Fruit fly (Drosophila melanogaster) whole organism, embryonic: Measurements from ENCODE around the gene se.

ENCODE experiments used
- Blimp-1 ChIP-seq: fragments of 200-800 bp; sonication (Bioruptor generic); optimal IDR thresholded peaks from 3 replicates; lab custom pipeline; 2018; ENCODE audit warnings: missing biosample characterization, missing genetic modification characterization, mild to moderate bottlenecking, moderate library complexity, missing genetic modification reagents
- CG10147 ChIP-seq: fragments of 200-800 bp; sonication (Bioruptor generic); optimal IDR thresholded peaks from 2 replicates; lab custom pipeline; 2019; ENCODE audit warnings: missing biosample characterization, mild to moderate bottlenecking, missing genetic modification characterization, moderate library complexity
- CG11247 ChIP-seq: fragments of 200-800 bp; sonication (Bioruptor generic); IDR thresholded peaks from 2 replicates; pipeline ENCODE4 v1.3.6; 2022; ENCODE audit warnings: missing biosample characterization, missing genetic modification characterization
- CG14860 ChIP-seq: fragments of 200-800 bp; sonication (Bioruptor generic); IDR thresholded peaks from 3 replicates; pipeline ENCODE4 v1.3.6; 2022; ENCODE audit warnings: missing biosample characterization, missing genetic modification characterization; ENCODE audit not compliant: partially characterized antibody
- CG1529 ChIP-seq: fragments of 200-800 bp; sonication (Bioruptor generic); optimal IDR thresholded peaks from 3 replicates; lab custom pipeline; 2018; ENCODE audit warnings: missing biosample characterization, missing genetic modification characterization
- CG15601 ChIP-seq: fragments of 200-800 bp; sonication (Bioruptor generic); optimal IDR thresholded peaks from 3 replicates; lab custom pipeline; 2019; ENCODE audit warnings: missing biosample characterization, mild to moderate bottlenecking, missing genetic modification characterization, moderate library complexity
- CG1603 ChIP-seq: fragments of 200-800 bp; sonication (Bioruptor generic); optimal IDR thresholded peaks from 2 replicates; lab custom pipeline; 2019; ENCODE audit warnings: missing biosample characterization, mild to moderate bottlenecking, missing genetic modification characterization, moderate library complexity
- CG16863 ChIP-seq: fragments of 200-800 bp; sonication (Bioruptor generic); optimal IDR thresholded peaks from 3 replicates; lab custom pipeline; 2016; ENCODE audit warnings: missing biosample characterization, missing genetic modification characterization
- CG17912 ChIP-seq: fragments of 200-800 bp; sonication (Bioruptor generic); optimal IDR thresholded peaks from 2 replicates; lab custom pipeline; 2018; ENCODE audit warnings: missing biosample characterization, mild to moderate bottlenecking, missing genetic modification characterization
- CG2199 ChIP-seq: fragments of 200-800 bp; sonication (Bioruptor generic); IDR thresholded peaks from 3 replicates; pipeline ENCODE4 v1.3.6; 2022; ENCODE audit warnings: missing biosample characterization, missing genetic modification characterization
- CG3995 ChIP-seq: fragments of 200-800 bp; sonication (Bioruptor generic); optimal IDR thresholded peaks from 3 replicates; lab custom pipeline; 2016; ENCODE audit warnings: missing biosample characterization, missing genetic modification characterization
- CG42726 ChIP-seq: fragments of 200-800 bp; sonication (Bioruptor generic); IDR thresholded peaks from 2 replicates; pipeline ENCODE4 v1.3.6; 2022; ENCODE audit warnings: missing biosample characterization, missing genetic modification characterization; ENCODE audit not compliant: partially characterized antibody
- CG8924 ChIP-seq: fragments of 200-800 bp; optimal IDR thresholded peaks from 3 replicates; lab custom pipeline; 2019; ENCODE audit warnings: missing biosample characterization, mild to moderate bottlenecking, missing genetic modification characterization, moderate library complexity
- Dp ChIP-seq: fragments of 200-800 bp; sonication (Bioruptor generic); optimal IDR thresholded peaks from 2 replicates; lab custom pipeline; 2018; ENCODE audit warnings: missing biosample characterization, mild to moderate bottlenecking, missing genetic modification characterization, moderate library complexity
- E2f2 ChIP-seq: fragments of 200-800 bp; sonication (Bioruptor generic); IDR thresholded peaks from 2 replicates; pipeline ENCODE4 v1.3.6; 2022; ENCODE audit warnings: missing biosample characterization, missing genetic modification characterization
- Fer1 ChIP-seq: fragments of 200-800 bp; sonication (Bioruptor generic); optimal IDR thresholded peaks from 2 replicates; lab custom pipeline; 2017; ENCODE audit warnings: missing biosample characterization, mild to moderate bottlenecking, missing genetic modification characterization
- Hr51 ChIP-seq, 2 experiments: fragments of 200-800 bp; sonication (Bioruptor generic); optimal IDR thresholded peaks; 2 replicates in 1 of 2; 3 replicates in 1 of 2; lab custom pipeline; 2016 to 2018; ENCODE audit warnings: missing biosample characterization in 2 of 2, missing genetic modification characterization in 2 of 2, mild to moderate bottlenecking in 1 of 2, moderate library complexity in 1 of 2
- Med ChIP-seq: fragments of 200-800 bp; sonication (Bioruptor generic); peaks from one replicate; lab custom pipeline; 2016; ENCODE audit warnings: missing biosample characterization, missing genetic modification characterization, mild to moderate bottlenecking, inconsistent platforms, moderate library complexity
- Nf-YC ChIP-seq: fragments of 200-800 bp; optimal IDR thresholded peaks from 3 replicates; lab custom pipeline; 2019; ENCODE audit warnings: missing biosample characterization, mild to moderate bottlenecking, missing genetic modification characterization, moderate library complexity
- Pdp1 ChIP-seq, 2 experiments: fragments of 200-800 bp; sonication (Bioruptor generic); optimal IDR thresholded peaks; 3 replicates each; lab custom pipeline; 2016; ENCODE audit warnings: missing biosample characterization in 2 of 2, missing genetic modification characterization in 2 of 2, mild to moderate bottlenecking in 1 of 2, moderate library complexity in 1 of 2
- Ptx1 ChIP-seq: fragments of 200-800 bp; sonication (Bioruptor generic); IDR thresholded peaks from 2 replicates; pipeline ENCODE4 v1.3.6; 2022; ENCODE audit warnings: missing biosample characterization, missing genetic modification characterization
- Side ChIP-seq: fragments of 200-800 bp; sonication (Bioruptor generic); optimal IDR thresholded peaks from 2 replicates; lab custom pipeline; 2016; ENCODE audit warnings: missing biosample characterization, missing genetic modification characterization
- Sin3A ChIP-seq: fragments of >200 bp; optimal IDR thresholded peaks from 2 replicates; lab custom pipeline; 2018
- Xrp1 ChIP-seq: fragments of 200-800 bp; sonication (Bioruptor generic); IDR thresholded peaks from 2 replicates; pipeline ENCODE4 v1.3.6; 2022; ENCODE audit warnings: missing biosample characterization, missing genetic modification characterization
- YL-1 ChIP-seq: fragments of 200-800 bp; sonication (Bioruptor generic); optimal IDR thresholded peaks from 3 replicates; lab custom pipeline; 2017; ENCODE audit warnings: missing biosample characterization, mild to moderate bottlenecking, missing genetic modification characterization
- amos ChIP-seq: fragments of 200-800 bp; sonication (Bioruptor generic); IDR thresholded peaks from 2 replicates; pipeline ENCODE4 v1.3.6; 2022; ENCODE audit warnings: missing biosample characterization, missing genetic modification characterization; ENCODE audit not compliant: partially characterized antibody
- ara ChIP-seq: fragments of 200-800 bp; sonication (Bioruptor generic); IDR thresholded peaks from 2 replicates; pipeline ENCODE4 v1.3.6; 2022; ENCODE audit warnings: missing biosample characterization, missing genetic modification characterization
- bbx ChIP-seq: fragments of 200-800 bp; sonication (Bioruptor generic); IDR thresholded peaks from 2 replicates; pipeline ENCODE4 v1.3.6; 2022; ENCODE audit warnings: missing biosample characterization, missing genetic modification characterization; ENCODE audit not compliant: partially characterized antibody
- br ChIP-seq: fragments of >200 bp; optimal IDR thresholded peaks from 2 replicates; lab custom pipeline; 2017
- caup ChIP-seq: fragments of 200-800 bp; sonication (Bioruptor generic); optimal IDR thresholded peaks from 3 replicates; lab custom pipeline; 2017; ENCODE audit warnings: missing biosample characterization, mild to moderate bottlenecking, missing genetic modification characterization, moderate library complexity; ENCODE audit not compliant: severe bottlenecking
- chinmo ChIP-seq: fragments of 200-800 bp; sonication (Bioruptor generic); IDR thresholded peaks from 4 replicates; pipeline ENCODE4 v1.3.6; 2022; ENCODE audit warnings: missing biosample characterization, missing genetic modification characterization; ENCODE audit not compliant: partially characterized antibody
- dmrt11E ChIP-seq: fragments of 200-800 bp; sonication (Bioruptor generic); optimal IDR thresholded peaks from 3 replicates; lab custom pipeline; 2018; ENCODE audit warnings: missing biosample characterization, mild to moderate bottlenecking, missing genetic modification characterization, moderate library complexity
- fru ChIP-seq: fragments of >200 bp; optimal IDR thresholded peaks from 2 replicates; lab custom pipeline; 2017
- grau ChIP-seq: fragments of 200-800 bp; optimal IDR thresholded peaks from 3 replicates; lab custom pipeline; 2019; ENCODE audit warnings: missing biosample characterization, mild to moderate bottlenecking, missing genetic modification characterization, moderate library complexity
- grn ChIP-seq: fragments of 200-800 bp; sonication (Bioruptor generic); optimal IDR thresholded peaks from 3 replicates; lab custom pipeline; 2017; ENCODE audit warnings: missing biosample characterization, missing genetic modification characterization
- jigr1 ChIP-seq: fragments of 200-800 bp; sonication (Bioruptor generic); IDR thresholded peaks from 3 replicates; pipeline ENCODE4 v1.3.6; 2022; ENCODE audit warnings: missing biosample characterization, missing genetic modification characterization
- lbe ChIP-seq: fragments of 200-800 bp; sonication (Bioruptor generic); optimal IDR thresholded peaks from 2 replicates; lab custom pipeline; 2016; ENCODE audit warnings: missing biosample characterization, mild to moderate bottlenecking, missing genetic modification characterization
- row ChIP-seq: fragments of 200-800 bp; sonication (Bioruptor generic); IDR thresholded peaks from 3 replicates; pipeline ENCODE4 v1.3.6; 2022; ENCODE audit warnings: missing biosample characterization, missing genetic modification characterization
- sens ChIP-seq: fragments of 200-800 bp; sonication (Bioruptor generic); peaks from one replicate; lab custom pipeline; 2016; ENCODE audit warnings: missing biosample characterization, missing genetic modification characterization
- tna ChIP-seq: fragments of 200-800 bp; sonication (Bioruptor generic); IDR thresholded peaks from 2 replicates; pipeline ENCODE4 v1.3.6; 2022; ENCODE audit warnings: missing biosample characterization, missing genetic modification characterization; ENCODE audit not compliant: partially characterized antibody
- trem ChIP-seq: fragments of 200-800 bp; optimal IDR thresholded peaks from 3 replicates; lab custom pipeline; 2019; ENCODE audit warnings: missing biosample characterization, mild to moderate bottlenecking, missing genetic modification characterization, moderate library complexity
- vvl ChIP-seq: fragments of 200-800 bp; sonication (Bioruptor generic); IDR thresholded peaks from 2 replicates; pipeline ENCODE4 v1.3.6; 2022; ENCODE audit warnings: missing biosample characterization, missing genetic modification characterization
- zfh2 ChIP-seq: fragments of 200-800 bp; sonication (Bioruptor generic); optimal IDR thresholded peaks from 2 replicates; lab custom pipeline; 2016; ENCODE audit warnings: missing biosample characterization, missing genetic modification characterization

se gene

dm6 chr3L:8527829-8528228 lies 7.5 kb downstream of the se start:
- TF ChIP-seq CG1529 (GFP tag; lab: Kevin White, UChicago) (peak; percentile 69), CG42726 (GFP tag; lab: Robert Waterston, UW) (no peak), Nf-YC (tag; lab: Kevin White, UChicago) (no peak), fru (lab: Kevin White, UChicago) (no peak), jigr1 (no peak), CG10147 (GFP tag; lab: Kevin White, UChicago) (no peak), CG17912 (GFP tag; lab: Kevin White, UChicago) (no peak), grau (tag; lab: Kevin White, UChicago) (peak; percentile 41), CG2199 (GFP tag; lab: Robert Waterston, UW) (peak; percentile 20; the same call in 1 of the 3 replicates), trem (tag; lab: Kevin White, UChicago) (no peak), CG15601 (tag; lab: Kevin White, UChicago) (no peak), E2f2 (GFP tag; lab: Robert Waterston, UW) (no peak), dmrt11E (tag; lab: Kevin White, UChicago) (no peak), Blimp-1 (no peak), ara (GFP tag; lab: Robert Waterston, UW) (no peak), tna (peak; percentile 27; the same call in 1 of the 2 replicates), br (lab: Kevin White, UChicago) (no peak), Ptx1 (GFP tag; lab: Robert Waterston, UW) (no peak), Side (GFP tag; lab: Kevin White, UChicago) (no peak), Hr51 (GFP tag; optimal IDR thresholded peaks at IDR 0.05; lab: Kevin White, UChicago) (no peak)
- TF ChIP-seq, all 482 proteins: peak for 4

- TF ChIP-seq sens (peak; percentile 74), zfh2 (GFP tag; lab: Kevin White, UChicago) (no peak), vvl (GFP tag; lab: Robert Waterston, UW) (peak; percentile 35; the same call in 1 of the 2 replicates), lbe (GFP tag; lab: Kevin White, UChicago) (peak; percentile 3), CG11247 (GFP tag; lab: Robert Waterston, UW) (0 out of 2 replicates have a peak, but pooled peaks have one; percentile 6), Xrp1 (GFP tag; lab: Robert Waterston, UW) (0 out of 2 replicates have a peak, but pooled peaks have one; percentile 8), Dp (GFP tag; lab: Kevin White, UChicago) (no peak), Side (GFP tag; lab: Kevin White, UChicago) (no peak), chinmo (GFP tag; lab: Robert Waterston, UW) (peak; percentile 55; the same call in 1 of the 4 replicates)
These were observed 8.2 kb downstream of the se start for dm6 chr3L:8528546-8528945.

- no peak for TF ChIP-seq caup (GFP tag; lab: Kevin White, UChicago)
- 0 out of 3 replicates have a peak, but pooled peaks have one; percentile 52 for TF ChIP-seq CG2199 (GFP tag; lab: Robert Waterston, UW)
- TF ChIP-seq row (GFP tag; lab: Robert Waterston, UW): 0 out of 3 replicates have a peak, but pooled peaks have one; percentile 9
- TF ChIP-seq Pdp1 (GFP tag; optimal IDR thresholded peaks at IDR 0.05; lab: Kevin White, UChicago): peak in 1 of 2 experiments; percentile 79
- peak; percentile 16 for TF ChIP-seq grn (GFP tag; lab: Kevin White, UChicago)
These were observed 9.3 kb downstream of the se start for dm6 chr3L:8529701-8530100.

dm6 chr3L:8534386-8535306 lies 14.3 kb downstream of the se start, which contains the start of gene ergic53:
TSS of gene ergic53 (plus strand) at chr3L:8534977.
- TF ChIP-seq bbx (GFP tag; lab: Robert Waterston, UW): peak; percentile 76
- peak; percentile 37 for TF ChIP-seq Sin3A
- TF ChIP-seq Med (GFP tag; lab: Kevin White, UChicago): peak; percentile 71
- TF ChIP-seq CG8924 (tag; lab: Kevin White, UChicago): peak; percentile 43
- TF ChIP-seq Fer1 (GFP tag; lab: Kevin White, UChicago): peak; percentile 56
- peak; percentile 72 for TF ChIP-seq YL-1 (GFP tag; lab: Kevin White, UChicago)
- TF ChIP-seq CG3995 (GFP tag; lab: Kevin White, UChicago): no peak
- peak; percentile 64; the same call in 1 of the 2 replicates for TF ChIP-seq amos (GFP tag; lab: Robert Waterston, UW)
- no peak for TF ChIP-seq CG16863 (GFP tag; lab: Kevin White, UChicago)
- peak; percentile 70; the same call in 2 of the 3 replicates for TF ChIP-seq CG14860 (GFP tag; lab: Robert Waterston, UW)
- no peak for TF ChIP-seq CG1603 (tag; lab: Kevin White, UChicago)
- peak; percentile 52 for TF ChIP-seq Nf-YC (tag; lab: Kevin White, UChicago)
